Worm (Caenorhabditis elegans) whole organism, midembryonic: ENCODE data around the gene ZC266.1.

ENCODE experiments used
- cog-1 ChIP-seq: sonication (generic microtip); optimal IDR thresholded peaks from 2 replicates; lab custom pipeline; 2016; ENCODE audit warnings: missing genetic modification characterization, missing compliant biosample characterization
- med-1 ChIP-seq: sonication (generic microtip); optimal IDR thresholded peaks from 2 replicates; lab custom pipeline; 2017; ENCODE audit warnings: missing genetic modification characterization, mild to moderate bottlenecking, missing compliant biosample characterization, antibody characterized with exemption, missing genetic modification reagents; ENCODE audit not compliant: insufficient read depth
- tab-1 ChIP-seq: fragments of 200-800 bp; sonication (Bioruptor generic); IDR thresholded peaks from 2 replicates; pipeline ENCODE4 v1.3.6; 2022; ENCODE audit warnings: missing genetic modification characterization, missing compliant biosample characterization

ce11 chrV:4742190-4742589 lies 42.1 kb upstream of the ZC266.1 start, which contains the start of gene ugt-61:
- TF ChIP-seq med-1 (GFP tag; lab: Kevin White, UChicago) (no peak), cog-1 (tag; lab: Kevin White, UChicago) (no peak), tab-1 (GFP tag; lab: Robert Waterston, UW) (no peak)
